Worm (Caenorhabditis elegans): ENCODE measurements around the gene srg-53.

DNA sequence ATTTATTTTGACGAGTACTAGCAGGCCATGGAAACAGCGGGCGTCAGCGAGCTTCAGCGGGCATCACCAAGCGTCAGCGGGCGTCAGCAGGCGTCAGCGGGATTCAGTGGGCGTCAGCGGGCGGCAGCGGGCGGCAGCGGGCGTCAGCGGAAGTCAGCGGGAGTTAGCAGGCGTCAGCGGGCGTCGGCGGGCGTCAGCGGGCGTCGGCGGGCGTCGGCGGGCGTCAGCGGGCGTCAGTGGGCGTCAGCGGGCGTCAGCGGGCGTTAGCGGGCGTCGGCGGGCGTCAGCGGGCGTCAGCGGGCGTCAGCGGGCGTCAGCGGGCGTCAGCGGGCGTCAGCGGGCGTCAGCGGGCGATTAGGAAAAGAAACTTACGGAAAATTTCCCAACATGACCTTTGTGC is 36.7 kb upstream of the srg-53 start:
- TF ChIP-seq him-1 (tag; optimal IDR thresholded peaks at IDR 0.05), result no peak
- TF ChIP-seq W03F9.2 (tag; optimal IDR thresholded peaks at IDR 0.05), result no peak

All from whole organism, L4/young adult.